Comparison of ENCODE assay signal across 5 worm cellular contexts in genomic region chrV:12819792-12820453, ce11.
TF ChIP-seq lines count a peak whose summit lies in the region.

ZC443.4 (minus strand) TSS chrV:12819886.
ugt-18 (plus strand) TSS chrV:12820260.

TF ChIP-seq in whole organism, L1 larva, 84 proteins besides CTCF, POLR2A, EP300 and RAD21:
- TF ChIP-seq elt-2 (tag; optimal IDR thresholded peaks at IDR 0.05; lab: Kevin White, UChicago): peak; percentile 19
- no peak for TF ChIP-seq fos-1 (tag; optimal IDR thresholded peaks at IDR 0.05; lab: Kevin White, UChicago)
- TF ChIP-seq tbx-2 (tag; optimal IDR thresholded peaks at IDR 0.05; lab: Kevin White, UChicago): no peak
- TF ChIP-seq isw-1 (GFP tag; IDR thresholded peaks at IDR 0.05; lab: Robert Waterston, UW): no peak
- no peak for TF ChIP-seq ceh-63 (GFP tag; optimal IDR thresholded peaks at IDR 0.05; lab: Kevin White, UChicago)
TF ChIP-seq in whole organism, L1 larva: peak in this region for 1.

TF ChIP-seq in whole organism, L2 larva, 48 proteins besides CTCF, POLR2A, EP300 and RAD21:
- TF ChIP-seq lin-11 (tag; optimal IDR thresholded peaks at IDR 0.05; lab: Kevin White, UChicago) (no peak), nhr-129 (tag; optimal IDR thresholded peaks at IDR 0.05; lab: Kevin White, UChicago) (peak; percentile 57), ztf-4 (tag; optimal IDR thresholded peaks at IDR 0.05; lab: Kevin White, UChicago) (no peak), nhr-11 (tag; optimal IDR thresholded peaks at IDR 0.05; lab: Kevin White, UChicago) (no peak), R02D3.7 (tag; optimal IDR thresholded peaks at IDR 0.05; lab: Kevin White, UChicago) (no peak), ztf-11 (tag; optimal IDR thresholded peaks at IDR 0.05; lab: Kevin White, UChicago) (no peak), elt-1 (tag; optimal IDR thresholded peaks at IDR 0.05; lab: Kevin White, UChicago) (no peak), ceh-16 (tag; optimal IDR thresholded peaks at IDR 0.05; lab: Kevin White, UChicago) (no peak), zag-1 (tag; optimal IDR thresholded peaks at IDR 0.05; lab: Kevin White, UChicago) (no peak), sem-4 (tag; optimal IDR thresholded peaks at IDR 0.05; lab: Kevin White, UChicago) (no peak), crh-2 (tag; optimal IDR thresholded peaks at IDR 0.05; lab: Kevin White, UChicago) (no peak), unc-55 (GFP tag; optimal IDR thresholded peaks at IDR 0.05; lab: Kevin White, UChicago) (no peak), mab-5 (tag; optimal IDR thresholded peaks at IDR 0.05; lab: Kevin White, UChicago) (no peak), Y55F3AM.14 (GFP tag; optimal IDR thresholded peaks at IDR 0.05; lab: Kevin White, UChicago) (no peak), fos-1 (tag; optimal IDR thresholded peaks at IDR 0.05; lab: Kevin White, UChicago) (peak; percentile 54)

TF ChIP-seq in whole organism, L3 larva, 47 proteins besides CTCF, POLR2A, EP300 and RAD21:
- TF ChIP-seq elt-2 (tag; optimal IDR thresholded peaks at IDR 0.05; lab: Kevin White, UChicago) (peak; percentile 31), lin-39 (tag; optimal IDR thresholded peaks at IDR 0.05; lab: Kevin White, UChicago) (no peak), pqm-1 (tag; optimal IDR thresholded peaks at IDR 0.05; lab: Kevin White, UChicago) (peak; percentile 68), jun-1 (tag; optimal IDR thresholded peaks at IDR 0.05; lab: Kevin White, UChicago) (peak; percentile 65)

TF ChIP-seq in whole organism, L4 larva, 104 proteins besides CTCF, POLR2A, EP300 and RAD21:
- TF ChIP-seq tra-1 (GFP tag; IDR thresholded peaks at IDR 0.05; lab: Robert Waterston, UW) (no peak), nhr-28 (tag; optimal IDR thresholded peaks at IDR 0.05; lab: Kevin White, UChicago) (peak; percentile 62), dmd-6 (GFP tag; IDR thresholded peaks at IDR 0.05; lab: Robert Waterston, UW) (0 out of 2 replicates have a peak, but pooled peaks have one; percentile 10), nhr-6 (tag; optimal IDR thresholded peaks at IDR 0.05; lab: Kevin White, UChicago) (no peak), egl-43 (GFP tag; IDR thresholded peaks at IDR 0.05; lab: Robert Waterston, UW) (no peak), ceh-20 (GFP tag; IDR thresholded peaks at IDR 0.05; lab: Robert Waterston, UW) (no peak), F10B5.3 (tag; optimal IDR thresholded peaks at IDR 0.05; lab: Kevin White, UChicago) (no peak), fkh-10 (GFP tag; optimal IDR thresholded peaks at IDR 0.05; lab: Kevin White, UChicago) (no peak), mep-1 (tag; optimal IDR thresholded peaks at IDR 0.05; lab: Kevin White, UChicago) (no peak), dve-1 (tag; optimal IDR thresholded peaks at IDR 0.05; lab: Kevin White, UChicago; ENCODE audit: insufficient read depth) (no peak), lin-38 (GFP tag; IDR thresholded peaks at IDR 0.05; lab: Robert Waterston, UW) (no peak), hif-1 (tag; optimal IDR thresholded peaks at IDR 0.05; lab: Kevin White, UChicago) (no peak), zfp-3 (GFP tag; conservative IDR thresholded peaks at IDR 0.05; lab: Robert Waterston, UW) (no peak), F49E8.2 (tag; optimal IDR thresholded peaks at IDR 0.05; lab: Kevin White, UChicago; ENCODE audit: borderline replicate concordance) (no peak), daf-16 (GFP tag; optimal IDR thresholded peaks at IDR 0.05; lab: Kevin White, UChicago) (no peak), daf-16 (tag; optimal IDR thresholded peaks at IDR 0.05; lab: Kevin White, UChicago) (peak; percentile 28), Y105C5A.15 (GFP tag; IDR thresholded peaks at IDR 0.05; lab: Robert Waterston, UW) (no peak), lsy-2 (tag; optimal IDR thresholded peaks at IDR 0.05; lab: Kevin White, UChicago) (no peak), nhr-77 (tag; optimal IDR thresholded peaks at IDR 0.05; lab: Kevin White, UChicago) (peak; percentile 56), egl-27 (tag; optimal IDR thresholded peaks at IDR 0.05; lab: Kevin White, UChicago) (no peak), nhr-25 (tag; optimal IDR thresholded peaks at IDR 0.05; lab: Kevin White, UChicago; ENCODE audit: borderline replicate concordance, insufficient read depth) (no peak), unc-62 (GFP tag; optimal IDR thresholded peaks at IDR 0.05 in 1 of 2; lab: Kevin White, UChicago) (peak in 1 of 2 experiments; percentile 63), unc-62 (tag; optimal IDR thresholded peaks at IDR 0.05; lab: Kevin White, UChicago) (no peak), D1046.2 (GFP tag; IDR thresholded peaks at IDR 0.05; lab: Robert Waterston, UW) (no peak), ama-1 (optimal IDR thresholded peaks at IDR 0.05; lab: Kevin White, UChicago) (no peak), unc-130 (GFP tag; optimal IDR thresholded peaks at IDR 0.05; lab: Kevin White, UChicago) (no peak), vab-7 (GFP tag; IDR thresholded peaks at IDR 0.05; lab: Robert Waterston, UW) (no peak), mxl-3 (GFP tag; optimal IDR thresholded peaks at IDR 0.05; lab: Kevin White, UChicago) (no peak), pqm-1 (tag; optimal IDR thresholded peaks at IDR 0.05; lab: Kevin White, UChicago) (peak; percentile 60), ceh-44 (GFP tag; IDR thresholded peaks at IDR 0.05; lab: Robert Waterston, UW) (no peak), nhr-102 (tag; optimal IDR thresholded peaks at IDR 0.05; lab: Kevin White, UChicago) (no peak), attf-4 (tag; optimal IDR thresholded peaks at IDR 0.05; lab: Kevin White, UChicago) (no peak), hlh-11 (tag; optimal IDR thresholded peaks at IDR 0.05; lab: Kevin White, UChicago) (no peak), ceh-32 (tag; optimal IDR thresholded peaks at IDR 0.05; lab: Kevin White, UChicago; ENCODE audit: poor library complexity) (no peak)

TF ChIP-seq in whole organism, young adult, 124 proteins besides CTCF, POLR2A, EP300 and RAD21:
- TF ChIP-seq lir-1 (GFP tag; conservative IDR thresholded peaks at IDR 0.05; lab: Robert Waterston, UW): no peak
- TF ChIP-seq attf-6 (GFP tag; IDR thresholded peaks at IDR 0.05; lab: Robert Waterston, UW): no peak
- no peak for TF ChIP-seq xnd-1 (tag; optimal IDR thresholded peaks at IDR 0.05; lab: Kevin White, UChicago)
- TF ChIP-seq nhr-80 (tag; optimal IDR thresholded peaks at IDR 0.05; lab: Kevin White, UChicago): peak; percentile 5
- no peak for TF ChIP-seq F23B12.7 (tag; optimal IDR thresholded peaks at IDR 0.05; lab: Kevin White, UChicago; ENCODE audit: insufficient read depth)
- no peak for TF ChIP-seq D2030.7 (GFP tag; IDR thresholded peaks at IDR 0.05; lab: Robert Waterston, UW)
